Worm (Caenorhabditis elegans): Measurements from ENCODE around the gene ZK945.8.

DNA sequence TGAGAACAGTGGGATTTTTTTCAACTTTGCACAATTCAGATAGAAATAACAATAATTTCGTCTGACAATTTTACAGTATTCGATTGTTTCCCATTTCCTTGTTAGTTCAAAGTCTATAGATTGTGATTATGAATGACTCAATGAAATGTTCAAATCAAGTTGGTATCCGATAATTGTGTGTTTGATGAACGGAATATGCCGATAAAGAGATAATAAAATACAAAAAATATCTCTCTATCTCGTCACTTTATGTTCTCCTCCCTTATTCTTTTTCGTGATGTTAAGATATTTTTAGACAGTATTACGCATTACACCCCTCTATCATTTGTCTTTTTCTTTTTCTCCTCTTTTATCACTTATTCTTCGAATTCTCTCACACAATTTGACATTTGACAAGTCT lies 14.0 kb downstream of the ZK945.8 start, which contains the start of gene F27E5.7:
- TF ChIP-seq sdc-2 (tag; optimal IDR thresholded peaks at IDR 0.05): no peak
- no peak for TF ChIP-seq ama-1 (optimal IDR thresholded peaks at IDR 0.05)
- no peak for TF ChIP-seq unc-3 (GFP tag; conservative IDR thresholded peaks at IDR 0.05)
- TF ChIP-seq unc-3 (tag; optimal IDR thresholded peaks at IDR 0.05): no peak
- no peak for TF ChIP-seq dmd-4 (tag; optimal IDR thresholded peaks at IDR 0.05; ENCODE audit: borderline replicate concordance)
- TF ChIP-seq C38D4.7 (GFP tag; optimal IDR thresholded peaks at IDR 0.05): no peak

Measured in whole organism, late embryonic.